Fruit fly (Drosophila melanogaster): ENCODE results near the gene wac.

The wac gene

dm6 chr3L:223019-223902, 34.7 kb upstream of the wac start, which contains the start of the genes pyx and CG33229 (continued):
- TF ChIP-seq CG18011 (GFP tag; optimal IDR thresholded peaks at IDR 0.05) (peak; percentile 57), Hsf (GFP tag; optimal IDR thresholded peaks at IDR 0.05) (peak; percentile 94), nmo (GFP tag; optimal IDR thresholded peaks at IDR 0.05) (peak; percentile 91), C15 (GFP tag; IDR thresholded peaks at IDR 0.05) (peak; percentile 66; the same call in 1 of the 3 replicates), CG7839 (tag; optimal IDR thresholded peaks at IDR 0.05) (peak; percentile 87), CG11085 (GFP tag; IDR thresholded peaks at IDR 0.05) (peak; percentile 72), CG10654 (GFP tag; optimal IDR thresholded peaks at IDR 0.05) (peak; percentile 83), CG14860 (GFP tag; IDR thresholded peaks at IDR 0.05; ENCODE audit: partially characterized antibody) (no peak), da (GFP tag; optimal IDR thresholded peaks at IDR 0.05) (peak; percentile 61), Lim3 (GFP tag; IDR thresholded peaks at IDR 0.05) (no peak; the same call in 1 of the 2 replicates), Med (GFP tag) (peak; percentile 95), CG15269 (tag; optimal IDR thresholded peaks at IDR 0.05) (peak; percentile 88), GATAe (GFP tag; conservative IDR thresholded peaks at IDR 0.05) (no peak), stc (GFP tag; IDR thresholded peaks at IDR 0.05) (peak; percentile 72), crc (GFP tag; optimal IDR thresholded peaks at IDR 0.05) (peak; percentile 60), CG1603 (tag; optimal IDR thresholded peaks at IDR 0.05) (peak; percentile 67), zfh1 (GFP tag; IDR thresholded peaks at IDR 0.05) (peak; percentile 67), CG17829 (tag; optimal IDR thresholded peaks at IDR 0.05) (peak; percentile 71), Stat92E (GFP tag; optimal IDR thresholded peaks at IDR 0.05) (no peak), TFAM (GFP tag; optimal IDR thresholded peaks at IDR 0.05) (peak; percentile 31), Bgb (GFP tag; IDR thresholded peaks at IDR 0.05; ENCODE audit: partially characterized antibody) (no peak), Optix (GFP tag; IDR thresholded peaks at IDR 0.05) (peak; percentile 71), CG17385 (GFP tag; optimal IDR thresholded peaks at IDR 0.05) (peak; percentile 68), zf30C (GFP tag; optimal IDR thresholded peaks at IDR 0.05) (peak; percentile 93), repo (GFP tag; optimal IDR thresholded peaks at IDR 0.05) (peak; percentile 57), trh (GFP tag; optimal IDR thresholded peaks at IDR 0.05) (peak; percentile 59), inv (GFP tag; IDR thresholded peaks at IDR 0.05; ENCODE audit: partially characterized antibody) (no peak), Dll (GFP tag; IDR thresholded peaks at IDR 0.05; ENCODE audit: partially characterized antibody) (0 out of 4 replicates have a peak, but pooled peaks have one; percentile 26), Dip3 (GFP tag; optimal IDR thresholded peaks at IDR 0.05) (peak; percentile 87), schlank (tag; optimal IDR thresholded peaks at IDR 0.05) (peak; percentile 73), CG6765 (GFP tag; optimal IDR thresholded peaks at IDR 0.05) (peak; percentile 79), CG14667 (GFP tag; IDR thresholded peaks at IDR 0.05) (peak; percentile 67), CG11695 (GFP tag; IDR thresholded peaks at IDR 0.05) (peak; percentile 69; the same call in 1 of the 3 replicates), NK7.1 (GFP tag; optimal IDR thresholded peaks at IDR 0.05) (peak; percentile 45), yki (optimal IDR thresholded peaks at IDR 0.05) (no peak), ems (GFP tag; optimal IDR thresholded peaks at IDR 0.05) (peak; percentile 77), Fer3 (tag; optimal IDR thresholded peaks at IDR 0.05) (peak; percentile 86), CG14050 (GFP tag; IDR thresholded peaks at IDR 0.05) (peak; percentile 68), hb (GFP tag; IDR thresholded peaks at IDR 0.05; ENCODE audit: partially characterized antibody) (no peak), fru (optimal IDR thresholded peaks at IDR 0.05) (no peak), Ets97D (GFP tag; optimal IDR thresholded peaks at IDR 0.05) (peak; percentile 70), CHES-1-like (GFP tag; optimal IDR thresholded peaks at IDR 0.05) (peak; percentile 85), luna (GFP tag; optimal IDR thresholded peaks at IDR 0.05) (peak; percentile 38), chif (GFP tag; optimal IDR thresholded peaks at IDR 0.05) (peak; percentile 73 to 79), CG12659 (GFP tag; optimal IDR thresholded peaks at IDR 0.05) (peak; percentile 89), CG3726 (GFP tag; IDR thresholded peaks at IDR 0.05) (0 out of 3 replicates have a peak, but pooled peaks have one; percentile 56), CG10462 (GFP tag; optimal IDR thresholded peaks at IDR 0.05) (peak; percentile 47), Meics (GFP tag; optimal IDR thresholded peaks at IDR 0.05) (peak; percentile 89), CkIIα-i1 (GFP tag; IDR thresholded peaks at IDR 0.05) (0 out of 2 replicates have a peak, but pooled peaks have one; percentile 11)

All from whole organism, embryonic.